Worm (Caenorhabditis elegans) whole organism, young adult: ENCODE data around the gene F54C9.3.

ENCODE experiments used
- C17E4.6 ChIP-seq: fragments of 200-800 bp; sonication (Bioruptor generic); IDR thresholded peaks from 2 replicates; pipeline ENCODE4 v1.3.6; 2022; ENCODE audit warnings: missing genetic modification reagents, missing genetic modification characterization, missing compliant biosample characterization
- ama-1 ChIP-seq, 3 experiments: fragments of 150-350 bp in 1 of 3; sonication (generic microtip) in 2 of 3; optimal IDR thresholded peaks; 2 replicates each; lab custom pipeline; 2014 to 2018; ENCODE audit warnings: missing biosample characterization in 2 of 3, missing genetic modification characterization in 2 of 3, missing genetic modification reagents in 2 of 3
- attf-6 ChIP-seq: fragments of 200-800 bp; sonication (Bioruptor generic); IDR thresholded peaks from 2 replicates; pipeline ENCODE4 v1.3.6; 2022; ENCODE audit warnings: missing genetic modification reagents, missing genetic modification characterization, missing compliant biosample characterization
- dox-1 ChIP-seq: fragments of 200-800 bp; sonication (Bioruptor generic); IDR thresholded peaks from 2 replicates; pipeline ENCODE4 v1.3.6; 2022; ENCODE audit warnings: missing genetic modification reagents, missing genetic modification characterization, missing compliant biosample characterization
- gei-17 ChIP-seq: fragments of 200-800 bp; sonication (Bioruptor generic); optimal IDR thresholded peaks from 2 replicates; lab custom pipeline; 2018; ENCODE audit warnings: mild to moderate bottlenecking, missing genetic modification characterization, missing compliant biosample characterization
- hrde-1 ChIP-seq: sonication (generic microtip); optimal IDR thresholded peaks from 2 replicates; lab custom pipeline; 2016; ENCODE audit warnings: missing genetic modification characterization, mild to moderate bottlenecking, missing compliant biosample characterization, moderate library complexity, missing genotype, missing genetic modification reagents, borderline replicate concordance

DNA sequence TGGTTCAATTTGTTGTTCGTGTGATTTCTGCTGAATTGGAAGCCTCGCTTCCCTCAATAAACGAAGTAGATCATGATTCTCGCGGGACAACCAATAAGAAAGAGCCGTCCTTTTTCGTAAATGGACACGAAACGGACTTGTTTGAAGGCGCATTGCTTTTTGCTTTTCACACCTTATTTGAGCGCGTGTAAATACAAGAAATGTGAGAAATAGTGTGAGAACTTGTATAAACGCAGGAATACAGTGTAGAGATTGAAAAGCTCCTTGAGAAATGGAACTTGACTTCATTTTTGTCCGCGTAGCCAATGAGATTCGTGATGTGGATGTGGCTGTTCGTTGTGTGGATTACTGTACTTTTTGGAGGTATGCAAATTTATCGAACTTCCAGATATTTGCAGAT lies 46.0 kb downstream of the F54C9.3 start, which contains the start of gene cht-2:
- no peak for TF ChIP-seq ama-1 (optimal IDR thresholded peaks at IDR 0.05; lab: Kevin White, UChicago)
- TF ChIP-seq ama-1 (GFP tag; optimal IDR thresholded peaks at IDR 0.05; lab: Kevin White, UChicago), result no peak
- TF ChIP-seq hrde-1, result no peak
- no peak for TF ChIP-seq attf-6 (GFP tag; lab: Robert Waterston, UW)
- no peak for TF ChIP-seq dox-1 (GFP tag; lab: Robert Waterston, UW)
- no peak for TF ChIP-seq gei-17 (GFP tag; lab: Kevin White, UChicago)
- TF ChIP-seq C17E4.6 (GFP tag; lab: Robert Waterston, UW), result no peak
